Worm (Caenorhabditis elegans) whole organism, L4/young adult: ENCODE data around the gene nfya-1.

Experiments
- W03F9.2 ChIP-seq: fragments of 150-350 bp; optimal IDR thresholded peaks from 2 replicates; lab custom pipeline; 2014; ENCODE audit warnings: missing biosample characterization, missing genetic modification characterization
- him-1 ChIP-seq: sonication (generic microtip); optimal IDR thresholded peaks from 2 replicates; lab custom pipeline; 2016; ENCODE audit warnings: missing genotype, missing genetic modification reagents, missing genetic modification characterization, missing compliant biosample characterization

DNA sequence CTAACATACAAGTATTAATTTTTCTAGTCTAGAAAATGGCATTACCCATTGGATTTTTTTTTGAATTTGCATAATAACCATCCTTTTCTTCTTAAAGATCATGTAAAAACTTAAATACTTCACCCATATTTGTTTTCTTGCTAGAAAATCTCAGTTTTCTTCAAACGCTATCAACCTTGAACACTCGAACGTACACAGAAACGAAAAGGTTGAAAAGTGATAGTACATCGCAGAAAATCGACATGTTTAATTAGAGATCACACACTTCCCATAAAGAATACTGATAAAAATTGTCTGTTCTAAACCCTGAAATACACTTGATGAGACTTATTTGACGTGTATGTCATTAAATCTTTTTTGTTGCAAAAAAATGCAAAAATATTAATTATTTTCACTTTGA, 19.1 kb downstream of the nfya-1 start, which contains the start of gene F55G7.4:
- TF ChIP-seq W03F9.2 (tag; lab: Kevin White, UChicago) (no peak), him-1 (tag; lab: Kevin White, UChicago) (no peak)
